Worm (Caenorhabditis elegans): ENCODE data around the gene srlf-1.

DNA sequence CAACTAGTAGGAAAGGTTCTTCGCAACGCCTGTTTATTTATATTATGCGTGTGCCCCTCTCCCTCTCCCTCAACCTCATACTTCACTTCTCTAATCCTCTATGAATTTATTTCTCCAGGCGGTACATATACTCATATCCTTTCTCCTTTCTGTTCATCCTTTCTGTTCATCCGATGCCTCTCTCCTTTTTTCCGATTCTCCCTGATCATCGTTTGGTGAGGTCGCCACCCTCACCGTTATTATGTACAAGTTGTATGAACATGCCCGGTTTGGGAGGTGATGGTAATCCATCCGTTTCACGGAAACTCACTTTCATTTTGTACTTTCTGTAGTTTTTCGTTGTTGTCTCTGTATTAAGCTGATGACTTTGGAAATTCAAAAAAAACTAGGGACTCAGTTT is 49.3 kb downstream of the srlf-1 start:
- TF ChIP-seq klf-2 (GFP tag; conservative IDR thresholded peaks at IDR 0.05) (no peak), ref-1 (GFP tag; conservative IDR thresholded peaks at IDR 0.05) (no peak), ztf-23 (GFP tag; IDR thresholded peaks at IDR 0.05) (no peak), ztf-29 (GFP tag; IDR thresholded peaks at IDR 0.05) (no peak), flt-1 (GFP tag; IDR thresholded peaks at IDR 0.05) (no peak)
